Fruit fly (Drosophila melanogaster) whole organism, embryonic: ENCODE measurements around the gene CG43993.

Experiments used
- Adf1 ChIP-seq: fragments of 200-800 bp; sonication (Bioruptor generic); IDR thresholded peaks from 2 replicates; pipeline ENCODE4 v1.3.6; 2022; ENCODE audit warnings: missing biosample characterization, missing genetic modification characterization
- Aef1 ChIP-seq: fragments of 200-800 bp; sonication (Bioruptor generic); IDR thresholded peaks from 3 replicates; pipeline ENCODE4 v1.3.6; 2022; ENCODE audit warnings: missing biosample characterization, missing genetic modification characterization
- Atf-2 ChIP-seq: fragments of 200-800 bp; sonication (Bioruptor generic); optimal IDR thresholded peaks from 2 replicates; lab custom pipeline; 2016; ENCODE audit warnings: missing biosample characterization, missing genetic modification characterization
- B-H1 ChIP-seq: fragments of 200-800 bp; sonication (Bioruptor generic); IDR thresholded peaks from 3 replicates; pipeline ENCODE4 v1.3.6; 2022; ENCODE audit warnings: missing biosample characterization, missing genetic modification characterization
- CG10147 ChIP-seq: fragments of 200-800 bp; sonication (Bioruptor generic); optimal IDR thresholded peaks from 2 replicates; lab custom pipeline; 2019; ENCODE audit warnings: missing biosample characterization, mild to moderate bottlenecking, missing genetic modification characterization, moderate library complexity
- CG11247 ChIP-seq: fragments of 200-800 bp; sonication (Bioruptor generic); IDR thresholded peaks from 2 replicates; pipeline ENCODE4 v1.3.6; 2022; ENCODE audit warnings: missing biosample characterization, missing genetic modification characterization
- CG11398 ChIP-seq: fragments of 200-800 bp; sonication (Bioruptor generic); optimal IDR thresholded peaks from 2 replicates; lab custom pipeline; 2016; ENCODE audit warnings: missing biosample characterization, missing genetic modification characterization
- CG11560 ChIP-seq: fragments of 200-800 bp; sonication (Bioruptor generic); IDR thresholded peaks from 3 replicates; pipeline ENCODE4 v1.3.6; 2022; ENCODE audit warnings: missing biosample characterization, missing genetic modification characterization
- CG11696 ChIP-seq: fragments of 200-800 bp; sonication (Bioruptor generic); IDR thresholded peaks from 2 replicates; pipeline ENCODE4 v1.3.6; 2022; ENCODE audit warnings: missing biosample characterization, missing genetic modification characterization
- CG11723 ChIP-seq: fragments of 200-800 bp; sonication (Bioruptor generic); optimal IDR thresholded peaks from 2 replicates; lab custom pipeline; 2017; ENCODE audit warnings: missing biosample characterization, mild to moderate bottlenecking, missing genetic modification characterization
- CG12659 ChIP-seq: fragments of 200-800 bp; sonication (Bioruptor generic); optimal IDR thresholded peaks from 3 replicates; lab custom pipeline; 2017; ENCODE audit warnings: mild to moderate bottlenecking, missing biosample characterization, missing genetic modification reagents, missing genetic modification characterization
- CG12744 ChIP-seq: fragments of 200-800 bp; sonication (Bioruptor generic); optimal IDR thresholded peaks from 2 replicates; lab custom pipeline; 2016; ENCODE audit warnings: missing biosample characterization, missing genetic modification characterization
- CG13775 ChIP-seq: fragments of 200-800 bp; sonication (Bioruptor generic); optimal IDR thresholded peaks from 3 replicates; lab custom pipeline; 2017; ENCODE audit warnings: missing biosample characterization, mild to moderate bottlenecking, missing genetic modification characterization
- CG15269 ChIP-seq: fragments of 200-800 bp; sonication (Bioruptor generic); optimal IDR thresholded peaks from 2 replicates; lab custom pipeline; 2018; ENCODE audit warnings: missing biosample characterization, mild to moderate bottlenecking, missing genetic modification characterization, moderate library complexity
- CG17361 ChIP-seq: fragments of 200-800 bp; sonication (Bioruptor generic); IDR thresholded peaks from 3 replicates; pipeline ENCODE4 v1.3.6; 2022; ENCODE audit warnings: missing biosample characterization, missing genetic modification characterization
- CG30403 ChIP-seq: fragments of 200-800 bp; sonication (Bioruptor generic); optimal IDR thresholded peaks from 3 replicates; lab custom pipeline; 2016; ENCODE audit warnings: missing biosample characterization, missing genetic modification characterization
- CG4730 ChIP-seq: fragments of 200-800 bp; sonication (Bioruptor generic); IDR thresholded peaks from 2 replicates; pipeline ENCODE4 v1.3.6; 2022; ENCODE audit warnings: missing biosample characterization, missing genetic modification characterization
- CG6683 ChIP-seq: fragments of 200-800 bp; sonication (Bioruptor generic); optimal IDR thresholded peaks from 2 replicates; lab custom pipeline; 2017; ENCODE audit warnings: missing biosample characterization, mild to moderate bottlenecking, missing genetic modification characterization, missing genetic modification reagents
- CG6854 ChIP-seq: fragments of 200-800 bp; sonication (Bioruptor generic); optimal IDR thresholded peaks from 3 replicates; lab custom pipeline; 2017; ENCODE audit warnings: missing biosample characterization, mild to moderate bottlenecking, missing genetic modification characterization
- CG8089 ChIP-seq: fragments of 200-800 bp; sonication (Bioruptor generic); optimal IDR thresholded peaks from 3 replicates; lab custom pipeline; 2016; ENCODE audit warnings: missing biosample characterization, missing genetic modification characterization
- Camta ChIP-seq: fragments of 200-800 bp; sonication (Bioruptor generic); optimal IDR thresholded peaks from 2 replicates; lab custom pipeline; 2016; ENCODE audit warnings: missing biosample characterization, missing genetic modification characterization
- CrebB ChIP-seq: fragments of 200-800 bp; sonication (Bioruptor generic); optimal IDR thresholded peaks from 3 replicates; lab custom pipeline; 2018; ENCODE audit warnings: missing biosample characterization, mild to moderate bottlenecking, missing genetic modification characterization
- D19B ChIP-seq: fragments of 200-800 bp; sonication (Bioruptor generic); optimal IDR thresholded peaks from 2 replicates; lab custom pipeline; 2017; ENCODE audit warnings: missing biosample characterization, mild to moderate bottlenecking, missing genetic modification characterization
- Dad ChIP-seq: fragments of 200-800 bp; sonication (Bioruptor generic); optimal IDR thresholded peaks from 3 replicates; lab custom pipeline; 2016; ENCODE audit warnings: missing biosample characterization, missing genetic modification characterization
- Eip74EF ChIP-seq, 2 experiments: fragments of 200-800 bp in 1 of 2; fragments of >200 bp in 1 of 2; sonication (Bioruptor generic) in 1 of 2; optimal IDR thresholded peaks; 2 replicates each; lab custom pipeline; 2017 to 2019; ENCODE audit warnings: missing biosample characterization in 2 of 2, missing genetic modification characterization in 2 of 2, mild to moderate bottlenecking in 1 of 2, moderate library complexity in 1 of 2
- Elba2 ChIP-seq: fragments of 200-800 bp; sonication (Bioruptor generic); optimal IDR thresholded peaks from 3 replicates; lab custom pipeline; 2016; ENCODE audit warnings: missing biosample characterization, missing genetic modification characterization
- MTF-1 ChIP-seq: fragments of 200-800 bp; sonication (Bioruptor generic); optimal IDR thresholded peaks from 2 replicates; lab custom pipeline; 2018; ENCODE audit warnings: missing biosample characterization, mild to moderate bottlenecking, missing genetic modification characterization, borderline replicate concordance
- Meics ChIP-seq: fragments of 200-800 bp; sonication (Bioruptor generic); optimal IDR thresholded peaks from 2 replicates; lab custom pipeline; 2017; ENCODE audit warnings: missing biosample characterization, mild to moderate bottlenecking, missing genetic modification characterization
- NK7.1 ChIP-seq: fragments of 200-800 bp; sonication (Bioruptor generic); optimal IDR thresholded peaks from 3 replicates; lab custom pipeline; 2016; ENCODE audit warnings: missing biosample characterization, missing genetic modification characterization
- Pdp1 ChIP-seq, 2 experiments: fragments of 200-800 bp; sonication (Bioruptor generic); optimal IDR thresholded peaks; 3 replicates each; lab custom pipeline; 2016; ENCODE audit warnings: missing biosample characterization in 2 of 2, missing genetic modification characterization in 2 of 2, mild to moderate bottlenecking in 1 of 2, moderate library complexity in 1 of 2
- Spps ChIP-seq: fragments of 200-800 bp; sonication (Bioruptor generic); optimal IDR thresholded peaks from 2 replicates; lab custom pipeline; 2018; ENCODE audit warnings: missing biosample characterization, mild to moderate bottlenecking, missing genetic modification characterization
- ase ChIP-seq: fragments of 200-800 bp; sonication (Bioruptor generic); IDR thresholded peaks from 3 replicates; pipeline ENCODE4 v1.3.6; 2022; ENCODE audit warnings: missing biosample characterization, missing genetic modification characterization
- dmrt11E ChIP-seq: fragments of 200-800 bp; sonication (Bioruptor generic); optimal IDR thresholded peaks from 3 replicates; lab custom pipeline; 2018; ENCODE audit warnings: missing biosample characterization, mild to moderate bottlenecking, missing genetic modification characterization, moderate library complexity
- exex ChIP-seq: fragments of 200-800 bp; sonication (Bioruptor generic); optimal IDR thresholded peaks from 4 replicates; lab custom pipeline; 2018; ENCODE audit warnings: missing biosample characterization, mild to moderate bottlenecking, missing genetic modification characterization, moderate library complexity
- fru ChIP-seq: fragments of >200 bp; optimal IDR thresholded peaks from 2 replicates; lab custom pipeline; 2017
- gfzf ChIP-seq: fragments of 200-800 bp; sonication (Bioruptor generic); optimal IDR thresholded peaks from 2 replicates; lab custom pipeline; 2016; ENCODE audit warnings: missing biosample characterization, mild to moderate bottlenecking, missing genetic modification characterization, moderate library complexity
- kay ChIP-seq: fragments of 200-800 bp; sonication (Bioruptor generic); optimal IDR thresholded peaks from 2 replicates; lab custom pipeline; 2016; ENCODE audit warnings: missing biosample characterization, missing genetic modification characterization
- nerfin-1 ChIP-seq: fragments of 200-800 bp; sonication (Bioruptor generic); optimal IDR thresholded peaks from 3 replicates; lab custom pipeline; 2019; ENCODE audit warnings: missing biosample characterization, mild to moderate bottlenecking, missing genetic modification characterization, moderate library complexity
- nom ChIP-seq: fragments of 200-800 bp; sonication (Bioruptor generic); optimal IDR thresholded peaks from 2 replicates; lab custom pipeline; 2017; ENCODE audit warnings: missing biosample characterization, missing genetic modification characterization, mild to moderate bottlenecking, moderate library complexity, missing genetic modification reagents
- pnt ChIP-seq: fragments of 200-800 bp; sonication (Bioruptor generic); optimal IDR thresholded peaks from 3 replicates; lab custom pipeline; 2016; ENCODE audit warnings: missing biosample characterization, missing genetic modification characterization
- sisA ChIP-seq: fragments of 200-800 bp; sonication (Bioruptor generic); IDR thresholded peaks from 2 replicates; pipeline ENCODE4 v1.3.6; 2022; ENCODE audit warnings: missing biosample characterization, missing genetic modification characterization
- sr ChIP-seq: fragments of 200-800 bp; sonication (Bioruptor generic); IDR thresholded peaks from 3 replicates; pipeline ENCODE4 v1.3.6; 2022; ENCODE audit warnings: missing biosample characterization, missing genetic modification characterization
- tap ChIP-seq: fragments of 200-800 bp; optimal IDR thresholded peaks from 3 replicates; lab custom pipeline; 2019; ENCODE audit warnings: missing biosample characterization, mild to moderate bottlenecking, missing genetic modification characterization, moderate library complexity
- toy ChIP-seq: fragments of 200-800 bp; sonication (Bioruptor generic); IDR thresholded peaks from 2 replicates; pipeline ENCODE4 v1.3.6; 2022; ENCODE audit warnings: missing biosample characterization, missing genetic modification characterization
- unc-4 ChIP-seq: fragments of 200-800 bp; sonication (Bioruptor generic); IDR thresholded peaks from 2 replicates; pipeline ENCODE4 v1.3.6; 2022; ENCODE audit warnings: missing biosample characterization, missing genetic modification characterization; ENCODE audit not compliant: partially characterized antibody
- wdn ChIP-seq: fragments of 200-800 bp; sonication (Bioruptor generic); IDR thresholded peaks from 2 replicates; pipeline ENCODE4 v1.3.6; 2022; ENCODE audit warnings: missing biosample characterization, missing genetic modification characterization
- wor ChIP-seq: fragments of 200-800 bp; sonication (Bioruptor generic); IDR thresholded peaks from 2 replicates; pipeline ENCODE4 v1.3.6; 2022; ENCODE audit warnings: missing biosample characterization, missing genetic modification characterization

The CG43993 gene

DNA sequence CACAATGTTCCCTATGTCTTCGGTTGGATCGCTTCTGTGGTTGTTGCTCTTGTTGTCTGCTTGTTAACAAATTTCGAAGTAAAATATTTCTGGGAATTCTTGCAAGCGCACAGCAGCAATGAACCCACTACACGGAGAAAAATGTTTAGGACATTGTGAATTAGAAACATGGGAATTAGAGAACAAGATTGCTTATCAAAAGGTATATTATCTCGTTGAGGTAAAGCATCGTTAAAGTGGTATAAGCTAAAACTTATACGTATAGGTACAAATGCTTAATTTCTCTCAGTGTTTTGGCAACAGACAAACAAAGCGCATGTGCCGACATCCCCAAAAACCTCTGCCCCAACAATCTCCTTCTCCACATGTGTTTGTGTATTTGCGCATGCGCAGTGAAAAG is 21.3 kb downstream of the CG43993 start (continued):
- TF ChIP-seq Adf1 (GFP tag; lab: Robert Waterston, UW) (no peak), nerfin-1 (tag; lab: Kevin White, UChicago) (no peak), CG10147 (GFP tag; lab: Kevin White, UChicago) (no peak)

dm6 chr3L:12056286-12057178 is 24.2 kb downstream of the CG43993 start:
- TF ChIP-seq nom = peak; percentile 35
- TF ChIP-seq Atf-2 = peak; percentile 73
- peak; percentile 46 for TF ChIP-seq Dad (GFP tag; lab: Kevin White, UChicago)
- TF ChIP-seq toy = no peak
- TF ChIP-seq exex (tag; lab: Kevin White, UChicago) = peak; percentile 54
- peak; percentile 21 for TF ChIP-seq Spps (tag; lab: Kevin White, UChicago)
- peak; percentile 63 for TF ChIP-seq CG11398
- peak; percentile 64 for TF ChIP-seq Camta (GFP tag; lab: Kevin White, UChicago)
- TF ChIP-seq wor = peak; percentile 52
- TF ChIP-seq Meics (GFP tag; lab: Kevin White, UChicago) = peak; percentile 66
- TF ChIP-seq CrebB = no peak
- peak; percentile 39 for TF ChIP-seq CG6854 (GFP tag; lab: Kevin White, UChicago)
- TF ChIP-seq sr (GFP tag; lab: Robert Waterston, UW) = 0 out of 3 replicates have a peak, but pooled peaks have one; percentile 48
- peak; percentile 76 for TF ChIP-seq NK7.1 (GFP tag; lab: Kevin White, UChicago)
- TF ChIP-seq Elba2 (GFP tag; lab: Kevin White, UChicago) = no peak
- no peak for TF ChIP-seq CG4730 (GFP tag; lab: Robert Waterston, UW)
- TF ChIP-seq CG6683 (GFP tag; lab: Kevin White, UChicago) = peak; percentile 17
- peak in 1 of 2 experiments; percentile 54 for TF ChIP-seq Eip74EF (GFP tag; optimal IDR thresholded peaks at IDR 0.05; lab: Kevin White, UChicago)
- TF ChIP-seq CG11247 = no peak
- peak; percentile 60 for TF ChIP-seq CG12659
- TF ChIP-seq pnt (GFP tag; lab: Kevin White, UChicago) = peak; percentile 70
- TF ChIP-seq unc-4 (GFP tag; lab: Robert Waterston, UW) = no peak
- no peak for TF ChIP-seq fru
- TF ChIP-seq sisA (GFP tag; lab: Robert Waterston, UW) = peak; percentile 46
- peak; percentile 44 for TF ChIP-seq CG11723 (GFP tag; lab: Kevin White, UChicago)
- peak; percentile 48 for TF ChIP-seq B-H1
- peak; percentile 46; the same call in 1 of the 3 replicates for TF ChIP-seq ase (GFP tag; lab: Robert Waterston, UW)
- TF ChIP-seq MTF-1 (GFP tag; lab: Kevin White, UChicago) = no peak
- TF ChIP-seq CG8089 = peak; percentile 60
- peak; percentile 46 for TF ChIP-seq kay (GFP tag; lab: Kevin White, UChicago)
- TF ChIP-seq CG30403 (GFP tag; lab: Kevin White, UChicago) = peak; percentile 84
- no peak for TF ChIP-seq CG11696 (GFP tag; lab: Robert Waterston, UW)
- TF ChIP-seq dmrt11E = peak; percentile 74
- TF ChIP-seq tap (tag; lab: Kevin White, UChicago) = peak; percentile 47
- peak; percentile 88 for TF ChIP-seq CG17361 (GFP tag; lab: Robert Waterston, UW)
- peak; percentile 21 for TF ChIP-seq CG12744
- TF ChIP-seq Pdp1 (GFP tag; optimal IDR thresholded peaks at IDR 0.05; lab: Kevin White, UChicago) = peak; percentile 50 to 70
- 0 out of 3 replicates have a peak, but pooled peaks have one; percentile 60 for TF ChIP-seq CG11560 (tag; lab: Robert Waterston, UW)
- peak; percentile 73 for TF ChIP-seq CG13775 (GFP tag; lab: Kevin White, UChicago)
- peak; percentile 57; the same call in 2 of the 3 replicates for TF ChIP-seq Aef1 (GFP tag; lab: Robert Waterston, UW)
- TF ChIP-seq CG15269 = peak; percentile 59
- TF ChIP-seq gfzf (GFP tag; lab: Kevin White, UChicago) = no peak
- TF ChIP-seq wdn = no peak
- TF ChIP-seq D19B (GFP tag; lab: Kevin White, UChicago) = peak; percentile 98
